Fruit fly (Drosophila melanogaster) whole organism, prepupa: Measurements from ENCODE around the gene teq.

Source experiments
- CG10631 ChIP-seq: fragments of 200-800 bp; sonication (Bioruptor generic); optimal IDR thresholded peaks from 2 replicates; lab custom pipeline; 2016; ENCODE audit warnings: missing biosample characterization, missing genetic modification characterization
- CG10669 ChIP-seq: fragments of 200-800 bp; sonication (Bioruptor generic); optimal IDR thresholded peaks from 3 replicates; lab custom pipeline; 2018; ENCODE audit warnings: missing biosample characterization, mild to moderate bottlenecking, missing genetic modification characterization, moderate library complexity
- CG11902 ChIP-seq: fragments of 200-800 bp; sonication (Bioruptor generic); optimal IDR thresholded peaks from 3 replicates; lab custom pipeline; 2016; ENCODE audit warnings: missing biosample characterization, missing genetic modification characterization
- CG16779 ChIP-seq: fragments of 200-800 bp; sonication (Bioruptor generic); optimal IDR thresholded peaks from 3 replicates; lab custom pipeline; 2017; ENCODE audit warnings: missing biosample characterization, mild to moderate bottlenecking, missing genetic modification characterization
- CG3032 ChIP-seq: fragments of 200-800 bp; optimal IDR thresholded peaks from 2 replicates; lab custom pipeline; 2019; ENCODE audit warnings: missing biosample characterization, mild to moderate bottlenecking, missing genetic modification characterization, moderate library complexity
- CG31627 ChIP-seq: fragments of 200-800 bp; sonication (Bioruptor generic); optimal IDR thresholded peaks from 3 replicates; lab custom pipeline; 2016; ENCODE audit warnings: missing biosample characterization, missing genetic modification characterization
- CG32006 ChIP-seq: fragments of 200-800 bp; sonication (Bioruptor generic); optimal IDR thresholded peaks from 3 replicates; lab custom pipeline; 2017; ENCODE audit warnings: missing biosample characterization, mild to moderate bottlenecking, missing genetic modification characterization
- CG3919 ChIP-seq: fragments of 200-800 bp; sonication (Bioruptor generic); optimal IDR thresholded peaks from 3 replicates; lab custom pipeline; 2016; ENCODE audit warnings: missing biosample characterization, missing genetic modification characterization
- CG6163 ChIP-seq: fragments of 200-800 bp; sonication (Bioruptor generic); IDR thresholded peaks from 3 replicates; pipeline ENCODE4 v1.3.6; 2022; ENCODE audit warnings: missing biosample characterization, missing genetic modification characterization
- CG6276 ChIP-seq: fragments of 200-800 bp; sonication (Bioruptor generic); optimal IDR thresholded peaks from 2 replicates; lab custom pipeline; 2017; ENCODE audit warnings: missing biosample characterization, mild to moderate bottlenecking, missing genetic modification characterization
- CG6808 ChIP-seq: fragments of 200-800 bp; sonication (Bioruptor generic); optimal IDR thresholded peaks from 3 replicates; lab custom pipeline; 2017; ENCODE audit warnings: missing biosample characterization, missing genetic modification characterization, mild to moderate bottlenecking, moderate library complexity, missing genetic modification reagents
- CG6854 ChIP-seq: fragments of 200-800 bp; sonication (Bioruptor generic); optimal IDR thresholded peaks from 2 replicates; lab custom pipeline; 2017; ENCODE audit warnings: missing biosample characterization, mild to moderate bottlenecking, missing genetic modification characterization
- CG7368 ChIP-seq: fragments of 200-800 bp; sonication (Bioruptor generic); optimal IDR thresholded peaks from 3 replicates; lab custom pipeline; 2016; ENCODE audit warnings: missing biosample characterization, missing genetic modification characterization
- CG8119 ChIP-seq: fragments of 200-800 bp; sonication (Bioruptor generic); IDR thresholded peaks from 3 replicates; pipeline ENCODE4 v1.3.6; 2022; ENCODE audit warnings: missing biosample characterization, missing genetic modification characterization
- CG8319 ChIP-seq: fragments of 200-800 bp; sonication (Bioruptor generic); optimal IDR thresholded peaks from 3 replicates; lab custom pipeline; 2016; ENCODE audit warnings: missing biosample characterization, missing genetic modification characterization
- CG8632 ChIP-seq: fragments of 200-800 bp; sonication (Bioruptor generic); optimal IDR thresholded peaks from 3 replicates; lab custom pipeline; 2016; ENCODE audit warnings: missing biosample characterization, missing genetic modification characterization
- Eip75B ChIP-seq: fragments of 200-800 bp; sonication (Bioruptor generic); optimal IDR thresholded peaks from 3 replicates; lab custom pipeline; 2016; ENCODE audit warnings: missing biosample characterization, missing genetic modification characterization
- Eip93F ChIP-seq: fragments of 200-800 bp; sonication (Bioruptor generic); optimal IDR thresholded peaks from 2 replicates; lab custom pipeline; 2016; ENCODE audit warnings: missing biosample characterization, mild to moderate bottlenecking, missing genetic modification characterization
- Ets21C ChIP-seq: fragments of 200-800 bp; sonication (Bioruptor generic); optimal IDR thresholded peaks from 3 replicates; lab custom pipeline; 2016; ENCODE audit warnings: missing biosample characterization, missing genetic modification characterization
- Ets96B ChIP-seq: fragments of 200-800 bp; optimal IDR thresholded peaks from 2 replicates; lab custom pipeline; 2019; ENCODE audit warnings: missing biosample characterization, mild to moderate bottlenecking, missing genetic modification characterization, moderate library complexity
- Hr38 ChIP-seq: sonication (Bioruptor generic); optimal IDR thresholded peaks from 2 replicates; lab custom pipeline; 2016; ENCODE audit warnings: missing biosample characterization, missing genetic modification characterization
- Hr39 ChIP-seq: fragments of 200-800 bp; sonication (Bioruptor generic); optimal IDR thresholded peaks from 2 replicates; lab custom pipeline; 2016; ENCODE audit warnings: missing biosample characterization, missing genetic modification characterization
- Lpt ChIP-seq: fragments of 200-800 bp; sonication (Bioruptor generic); optimal IDR thresholded peaks from 3 replicates; lab custom pipeline; 2016; ENCODE audit warnings: missing biosample characterization, missing genetic modification characterization
- Met ChIP-seq: fragments of 200-800 bp; sonication (Bioruptor generic); optimal IDR thresholded peaks from 3 replicates; lab custom pipeline; 2016; ENCODE audit warnings: missing biosample characterization, missing genetic modification characterization
- Sox102F ChIP-seq: fragments of 200-800 bp; sonication (Bioruptor generic); optimal IDR thresholded peaks from 2 replicates; lab custom pipeline; 2016; ENCODE audit warnings: missing biosample characterization, mild to moderate bottlenecking, missing genetic modification characterization
- Sox14 ChIP-seq: fragments of 200-800 bp; sonication (Bioruptor generic); optimal IDR thresholded peaks from 3 replicates; lab custom pipeline; 2016; ENCODE audit warnings: missing biosample characterization, missing genetic modification characterization
- Sox15 ChIP-seq: fragments of 200-800 bp; sonication (Bioruptor generic); optimal IDR thresholded peaks from 3 replicates; lab custom pipeline; 2016; ENCODE audit warnings: missing biosample characterization, missing genetic modification characterization
- achi ChIP-seq: fragments of 200-800 bp; sonication (Bioruptor generic); optimal IDR thresholded peaks from 3 replicates; lab custom pipeline; 2016; ENCODE audit warnings: missing biosample characterization, missing genetic modification characterization
- acj6 ChIP-seq: fragments of 200-800 bp; sonication (Bioruptor generic); optimal IDR thresholded peaks from 3 replicates; lab custom pipeline; 2016; ENCODE audit warnings: missing biosample characterization, missing genetic modification characterization
- cyc ChIP-seq: fragments of 200-800 bp; sonication (Bioruptor generic); optimal IDR thresholded peaks from 3 replicates; lab custom pipeline; 2016; ENCODE audit warnings: missing biosample characterization, missing genetic modification characterization
- dsx ChIP-seq: fragments of 200-800 bp; optimal IDR thresholded peaks from 3 replicates; lab custom pipeline; 2019; ENCODE audit warnings: missing biosample characterization, mild to moderate bottlenecking, missing genetic modification characterization, moderate library complexity; ENCODE audit not compliant: poor library complexity, severe bottlenecking
- eg ChIP-seq: fragments of 200-800 bp; sonication (Bioruptor generic); IDR thresholded peaks from 3 replicates; pipeline ENCODE4 v1.3.6; 2022; ENCODE audit warnings: missing biosample characterization, missing genetic modification characterization
- esn ChIP-seq: fragments of 200-800 bp; sonication (Bioruptor generic); optimal IDR thresholded peaks from 2 replicates; lab custom pipeline; 2016; ENCODE audit warnings: missing biosample characterization, mild to moderate bottlenecking, missing genetic modification characterization, moderate library complexity
- fd85E ChIP-seq: fragments of 200-800 bp; sonication (Bioruptor generic); optimal IDR thresholded peaks from 3 replicates; lab custom pipeline; 2016; ENCODE audit warnings: missing biosample characterization, missing genetic modification characterization
- fkh ChIP-seq: fragments of 200-800 bp; sonication (Bioruptor generic); optimal IDR thresholded peaks from 3 replicates; lab custom pipeline; 2017; ENCODE audit warnings: missing biosample characterization, mild to moderate bottlenecking, missing genetic modification characterization, moderate library complexity
- lz ChIP-seq: fragments of 200-800 bp; sonication (Bioruptor generic); optimal IDR thresholded peaks from 3 replicates; lab custom pipeline; 2016; ENCODE audit warnings: missing biosample characterization, missing genetic modification characterization
- salr ChIP-seq, 2 experiments: fragments of 200-800 bp; sonication (Bioruptor generic); optimal IDR thresholded peaks; 3 replicates each; lab custom pipeline; 2016 to 2018; ENCODE audit warnings: missing biosample characterization in 2 of 2, missing genetic modification characterization in 2 of 2, mild to moderate bottlenecking in 1 of 2
- spab ChIP-seq: fragments of 200-800 bp; sonication (Bioruptor generic); optimal IDR thresholded peaks from 2 replicates; lab custom pipeline; 2017; ENCODE audit warnings: missing biosample characterization, mild to moderate bottlenecking, missing genetic modification characterization, missing genetic modification reagents
- ss ChIP-seq, 2 experiments: fragments of 200-800 bp; sonication (Bioruptor generic); optimal IDR thresholded peaks; 2 replicates in 1 of 2; 3 replicates in 1 of 2; lab custom pipeline; 2017 to 2018; ENCODE audit warnings: mild to moderate bottlenecking in 2 of 2, missing biosample characterization in 2 of 2, missing genetic modification characterization in 2 of 2, moderate library complexity in 1 of 2
- svp ChIP-seq: fragments of 200-800 bp; sonication (Bioruptor generic); peaks from one replicate; lab custom pipeline; 2016; ENCODE audit warnings: missing biosample characterization, missing genetic modification characterization
- vri ChIP-seq: fragments of 200-800 bp; sonication (Bioruptor generic); optimal IDR thresholded peaks from 3 replicates; lab custom pipeline; 2016; ENCODE audit warnings: missing biosample characterization, mild to moderate bottlenecking, missing genetic modification characterization

The teq gene

DNA sequence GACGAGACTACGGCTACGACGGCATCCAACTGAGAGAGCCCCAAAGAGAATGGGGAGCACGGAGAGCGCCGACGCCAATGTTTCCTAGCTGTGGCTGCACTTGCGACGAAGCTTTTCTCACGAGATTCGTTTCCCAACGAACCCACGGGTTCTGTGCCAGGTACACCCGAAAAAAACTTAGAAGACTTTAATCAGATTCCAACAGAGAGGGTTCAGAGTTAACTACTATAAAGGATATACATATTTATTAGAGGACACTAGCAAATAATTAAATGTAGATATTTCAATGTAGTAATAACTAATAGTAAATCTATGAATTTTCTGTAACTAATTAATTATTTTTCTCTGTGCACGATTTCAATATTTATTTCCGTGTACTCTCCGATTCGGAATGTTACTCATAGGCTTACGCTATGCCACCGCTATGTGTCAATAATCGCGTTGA is 8.4 kb upstream of the teq start, which contains the start of gene Argk1 (continued):
- peak; percentile 13 for TF ChIP-seq Met (GFP tag; lab: Kevin White, UChicago)
- TF ChIP-seq CG32006 (GFP tag; lab: Kevin White, UChicago), result peak; percentile 76
- no peak for TF ChIP-seq Ets21C
- peak; percentile 5 for TF ChIP-seq CG6276
- TF ChIP-seq lz, result no peak

DNA sequence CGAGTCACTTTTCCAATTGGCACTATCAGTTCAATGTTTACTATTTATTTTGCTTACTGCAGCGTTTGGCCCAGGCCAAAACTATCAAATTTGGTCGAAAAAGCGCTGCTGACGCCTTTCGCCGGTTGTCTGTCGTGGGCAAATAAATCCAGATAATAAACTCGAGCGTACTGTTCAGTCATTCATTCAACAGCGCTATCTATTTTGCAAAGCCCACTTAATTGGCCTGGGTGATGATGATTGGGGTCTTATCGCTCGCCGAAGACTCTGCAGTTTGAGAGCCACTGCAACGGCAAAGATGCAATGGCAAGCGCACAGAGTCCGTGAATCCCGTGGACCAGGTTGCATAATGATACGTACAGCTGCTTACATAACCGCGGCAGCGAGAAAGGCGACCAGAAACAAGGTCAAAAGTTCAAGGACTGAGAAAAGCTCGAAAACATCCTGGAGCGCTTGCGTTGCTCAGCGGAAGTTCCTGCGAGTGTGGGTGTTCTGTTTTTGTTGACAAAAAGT is 7.9 kb upstream of the teq start:
- peak; percentile 23 for TF ChIP-seq fkh (GFP tag; lab: Kevin White, UChicago)
- TF ChIP-seq svp (GFP tag; lab: Kevin White, UChicago), result peak; percentile 67
- TF ChIP-seq CG10631 (GFP tag; lab: Kevin White, UChicago), result no peak

DNA sequence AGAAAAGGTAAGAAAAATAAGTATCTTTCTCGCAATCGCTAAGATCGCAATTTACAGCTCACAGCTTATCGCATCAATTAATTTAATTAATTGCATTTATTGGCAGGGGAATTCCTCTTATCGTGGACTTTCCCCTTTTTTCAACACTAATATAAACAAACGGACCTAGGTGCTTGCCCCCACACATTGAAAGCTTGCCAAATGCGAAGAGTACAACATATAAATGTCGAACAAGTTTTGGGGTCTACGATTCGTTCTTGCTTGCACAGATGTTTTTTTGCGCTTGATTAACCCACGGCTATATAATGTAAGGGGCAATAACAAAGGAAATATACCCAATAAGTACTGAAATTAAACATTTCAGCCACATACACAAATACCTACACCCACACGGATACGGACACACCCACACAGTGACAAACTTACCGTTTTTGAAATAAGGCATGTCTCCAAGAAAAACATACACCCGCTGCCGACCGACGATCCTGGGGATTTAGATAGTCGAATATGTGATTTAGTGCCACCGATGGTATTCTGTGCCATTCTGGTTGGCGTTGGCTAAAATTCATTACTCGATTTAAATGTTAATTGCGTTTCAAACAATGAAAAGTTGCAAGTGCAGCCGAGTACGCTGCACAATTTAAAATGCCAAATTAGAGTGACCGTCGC is 2.2 kb upstream of the teq start:
- TF ChIP-seq Hr38, result no peak
- peak; percentile 51 for TF ChIP-seq svp (GFP tag; lab: Kevin White, UChicago)
- TF ChIP-seq ss (GFP tag; optimal IDR thresholded peaks at IDR 0.05; lab: Kevin White, UChicago), result no peak
- peak; percentile 92 for TF ChIP-seq fkh (GFP tag; lab: Kevin White, UChicago)
- TF ChIP-seq Met (GFP tag; lab: Kevin White, UChicago), result peak; percentile 15
- TF ChIP-seq Eip93F (GFP tag; lab: Kevin White, UChicago), result peak; percentile 22
- TF ChIP-seq vri (GFP tag; lab: Kevin White, UChicago), result no peak
- no peak for TF ChIP-seq acj6 (GFP tag; lab: Kevin White, UChicago)
- no peak for TF ChIP-seq eg (GFP tag; lab: Robert Waterston, UW)

DNA sequence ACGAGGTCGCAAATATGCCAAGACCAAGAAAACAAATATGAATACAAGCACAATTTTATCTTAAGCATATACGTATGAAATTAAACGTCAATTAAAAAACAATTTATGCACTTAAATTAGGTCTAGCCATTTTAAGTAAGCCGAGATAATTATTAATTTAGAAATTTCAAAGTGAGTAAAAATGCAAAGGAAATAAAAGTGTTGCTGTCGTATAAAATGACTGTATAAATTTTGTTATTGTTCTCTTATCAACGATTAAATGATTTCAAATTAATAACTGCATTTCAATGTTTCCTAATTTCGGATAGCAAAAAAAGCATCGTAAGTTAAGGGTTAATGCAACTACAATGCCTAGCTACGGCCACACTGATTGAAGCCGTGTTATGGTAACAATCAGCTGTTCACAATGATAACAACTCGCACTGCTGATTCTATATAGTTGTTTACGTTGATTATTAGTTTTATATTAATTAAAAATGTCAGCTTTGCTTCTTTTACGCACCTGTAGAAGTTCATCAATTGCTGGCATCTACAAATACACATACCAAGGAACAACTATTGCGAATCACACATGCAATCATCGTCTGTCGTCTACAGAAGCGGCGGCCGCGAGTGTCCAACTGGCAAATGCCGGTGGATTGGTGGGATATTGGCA is 1.6 kb upstream of the teq start, which contains the start of the genes CG4911 and CG4942:
TSS of gene CG4911 (minus strand) at position 1 of the 655 bp plus-strand sequence.
TSS of gene CG4942 (plus strand) at position 375 of the 655 bp plus-strand sequence.
- peak; percentile 40 for TF ChIP-seq Ets96B
- TF ChIP-seq CG10631 (GFP tag; lab: Kevin White, UChicago), result peak; percentile 62
- peak; percentile 57 for TF ChIP-seq CG11902 (GFP tag; lab: Kevin White, UChicago)
- TF ChIP-seq Lpt (GFP tag; lab: Kevin White, UChicago), result peak; percentile 22
- TF ChIP-seq CG7368 (GFP tag; lab: Kevin White, UChicago), result no peak
- TF ChIP-seq CG8632 (GFP tag; lab: Kevin White, UChicago), result peak; percentile 39
- TF ChIP-seq CG16779 (tag; lab: Kevin White, UChicago), result no peak
- peak; percentile 78 for TF ChIP-seq svp (GFP tag; lab: Kevin White, UChicago)
- TF ChIP-seq ss (GFP tag; optimal IDR thresholded peaks at IDR 0.05; lab: Kevin White, UChicago), result no peak
- peak; percentile 70 for TF ChIP-seq CG3032 (tag; lab: Kevin White, UChicago)
- peak; percentile 64 for TF ChIP-seq esn (GFP tag; lab: Kevin White, UChicago)
- TF ChIP-seq fkh (GFP tag; lab: Kevin White, UChicago), result peak; percentile 2
- peak; percentile 55; the same call in 1 of the 3 replicates for TF ChIP-seq CG6163 (GFP tag; lab: Robert Waterston, UW)
- no peak for TF ChIP-seq CG6276
- TF ChIP-seq Sox14 (GFP tag; lab: Kevin White, UChicago), result peak; percentile 79
- peak; percentile 41 for TF ChIP-seq Eip75B (GFP tag; lab: Kevin White, UChicago)
- peak; percentile 72 for TF ChIP-seq acj6 (GFP tag; lab: Kevin White, UChicago)
- peak; percentile 53 for TF ChIP-seq CG3919 (GFP tag; lab: Kevin White, UChicago)
- TF ChIP-seq Sox102F (GFP tag; lab: Kevin White, UChicago), result peak; percentile 55
- TF ChIP-seq CG8119 (GFP tag; lab: Robert Waterston, UW), result no peak
- peak; percentile 70 for TF ChIP-seq Sox15 (GFP tag; lab: Kevin White, UChicago)
- peak; percentile 83 for TF ChIP-seq CG31627
- TF ChIP-seq CG8319 (GFP tag; lab: Kevin White, UChicago), result peak; percentile 46
- TF ChIP-seq Hr39 (GFP tag; lab: Kevin White, UChicago), result peak; percentile 87
- TF ChIP-seq Ets21C, result peak; percentile 35
- no peak for TF ChIP-seq CG10669 (GFP tag; lab: Kevin White, UChicago)
- peak in 1 of 2 experiments; percentile 65 for TF ChIP-seq salr (GFP tag; optimal IDR thresholded peaks at IDR 0.05; lab: Kevin White, UChicago)
- peak; percentile 72 for TF ChIP-seq cyc
- no peak for TF ChIP-seq spab (GFP tag; lab: Kevin White, UChicago)
- no peak for TF ChIP-seq CG6854 (GFP tag; lab: Kevin White, UChicago)
- no peak for TF ChIP-seq fd85E (GFP tag; lab: Kevin White, UChicago)
- TF ChIP-seq CG6808 (GFP tag; lab: Kevin White, UChicago), result no peak
- TF ChIP-seq Eip93F (GFP tag; lab: Kevin White, UChicago), result no peak
- TF ChIP-seq dsx (GFP tag; lab: Kevin White, UChicago), result no peak
- TF ChIP-seq achi (GFP tag; lab: Kevin White, UChicago), result peak; percentile 68
